Worm (Caenorhabditis elegans) whole organism, late embryonic: ENCODE data around the gene elt-7.

ENCODE experiments used
- ceh-30 ChIP-seq: fragments of 150-350 bp; optimal IDR thresholded peaks from 2 replicates; lab custom pipeline; 2014; ENCODE audit warnings: missing biosample characterization, missing genetic modification characterization
- ceh-31 ChIP-seq: sonication (generic microtip); optimal IDR thresholded peaks from 2 replicates; lab custom pipeline; 2016; ENCODE audit warnings: missing genetic modification characterization, missing compliant biosample characterization
- dve-1 ChIP-seq: sonication (generic microtip); optimal IDR thresholded peaks from 2 replicates; lab custom pipeline; 2017; ENCODE audit warnings: antibody characterized with exemption, mild to moderate bottlenecking, missing genetic modification characterization, missing compliant biosample characterization
- fkh-10 ChIP-seq: fragments of 150-350 bp; optimal IDR thresholded peaks from 2 replicates; lab custom pipeline; 2014; ENCODE audit warnings: missing biosample characterization, missing genetic modification reagents, missing genetic modification characterization
- lim-6 ChIP-seq: sonication (generic microtip); optimal IDR thresholded peaks from 2 replicates; lab custom pipeline; 2016; ENCODE audit warnings: missing genetic modification characterization, missing compliant biosample characterization
- lin-11 ChIP-seq: fragments of 200-800 bp; sonication (Bioruptor generic); optimal IDR thresholded peaks from 2 replicates; lab custom pipeline; 2018; ENCODE audit warnings: mild to moderate bottlenecking, missing genetic modification characterization, missing compliant biosample characterization
- nfya-1 ChIP-seq: sonication (generic microtip); optimal IDR thresholded peaks from 2 replicates; lab custom pipeline; 2017; ENCODE audit warnings: missing genetic modification characterization, mild to moderate bottlenecking, missing compliant biosample characterization, antibody characterized with exemption, moderate library complexity
- nhr-232 ChIP-seq: sonication (generic microtip); optimal IDR thresholded peaks from 2 replicates; lab custom pipeline; 2016; ENCODE audit warnings: missing genetic modification characterization, missing compliant biosample characterization
- sox-4 ChIP-seq: sonication (generic microtip); optimal IDR thresholded peaks from 2 replicates; lab custom pipeline; 2017; ENCODE audit warnings: mild to moderate bottlenecking, missing genetic modification characterization, inconsistent platforms, missing compliant biosample characterization

- no peak for TF ChIP-seq lin-11 (tag; lab: Kevin White, UChicago)
- no peak for TF ChIP-seq fkh-10 (GFP tag; lab: Kevin White, UChicago)
- no peak for TF ChIP-seq nhr-232 (tag; lab: Kevin White, UChicago)
- TF ChIP-seq ceh-30 (tag; lab: Kevin White, UChicago), result no peak
- TF ChIP-seq ceh-31 (tag; lab: Kevin White, UChicago), result no peak
- TF ChIP-seq nfya-1 (tag; lab: Kevin White, UChicago), result no peak
- TF ChIP-seq sox-4 (tag; lab: Kevin White, UChicago), result no peak
- no peak for TF ChIP-seq dve-1 (tag; lab: Kevin White, UChicago)
- TF ChIP-seq lim-6 (tag; lab: Kevin White, UChicago), result no peak
These were observed 14.9 kb downstream of the elt-7 start, which contains the start of the genes Y60C6A.2 and Y60C6A.3 for ce11 chrV:4785333-4785852.
